Worm (Caenorhabditis elegans): ENCODE results near the gene oac-10.

The oac-10 gene

ce11 chrII:3869601-3870000 is at the start of gene oac-10:
TSS of gene oac-10 (plus strand) at chrII:3869901.
- TF ChIP-seq ztf-1 (GFP tag; conservative IDR thresholded peaks at IDR 0.05) (no peak), ama-1 (optimal IDR thresholded peaks at IDR 0.05) (no peak), unc-55 (GFP tag; optimal IDR thresholded peaks at IDR 0.05) (no peak), alr-1 (tag; optimal IDR thresholded peaks at IDR 0.05) (no peak), sem-4 (tag; optimal IDR thresholded peaks at IDR 0.05) (no peak), nhr-25 (tag; optimal IDR thresholded peaks at IDR 0.05) (no peak), nhr-12 (tag; optimal IDR thresholded peaks at IDR 0.05) (no peak), mab-5 (tag; optimal IDR thresholded peaks at IDR 0.05) (no peak), nhr-237 (tag; optimal IDR thresholded peaks at IDR 0.05) (no peak), F13H6.1 (tag; optimal IDR thresholded peaks at IDR 0.05) (no peak), nhr-23 (tag; optimal IDR thresholded peaks at IDR 0.05) (no peak), mbf-1 (tag; optimal IDR thresholded peaks at IDR 0.05) (no peak), unc-62 (GFP tag; optimal IDR thresholded peaks at IDR 0.05) (no peak), nhr-129 (tag; optimal IDR thresholded peaks at IDR 0.05) (no peak), nhr-11 (tag; optimal IDR thresholded peaks at IDR 0.05) (no peak), lsy-2 (tag; optimal IDR thresholded peaks at IDR 0.05) (no peak), unc-39 (tag; optimal IDR thresholded peaks at IDR 0.05) (no peak), ztf-4 (tag; optimal IDR thresholded peaks at IDR 0.05) (no peak), C34F6.9 (tag; optimal IDR thresholded peaks at IDR 0.05) (no peak)

DNA sequence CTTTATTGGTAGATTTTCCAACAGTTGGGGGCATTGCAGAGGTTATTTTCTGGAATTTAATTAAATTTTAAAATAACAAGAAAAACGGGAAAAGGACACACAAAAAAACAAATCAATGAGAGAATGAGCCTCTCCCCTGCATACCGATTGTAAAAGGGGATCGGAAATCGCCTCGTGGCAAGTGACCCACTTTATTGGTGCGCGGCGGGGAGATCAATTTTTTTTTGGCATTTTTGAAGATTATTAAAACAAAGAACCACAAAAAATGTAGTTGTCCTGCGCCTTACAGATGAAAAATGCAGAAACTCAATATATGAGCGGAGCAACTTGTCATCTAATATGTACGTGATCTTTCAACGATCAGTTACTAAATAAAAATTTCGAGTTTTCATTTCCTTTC is 48.5 kb upstream of the oac-10 start, which contains the start of gene F54D10.7:
F54D10.7 (minus strand) TSS at position 49 of the 400 bp plus-strand sequence.
- no peak for TF ChIP-seq lsy-2 (tag; optimal IDR thresholded peaks at IDR 0.05)
- no peak for TF ChIP-seq R02D3.7 (tag; optimal IDR thresholded peaks at IDR 0.05)
- no peak for TF ChIP-seq ama-1 (optimal IDR thresholded peaks at IDR 0.05)
- TF ChIP-seq nhr-12 (tag; optimal IDR thresholded peaks at IDR 0.05): no peak
- no peak for TF ChIP-seq blmp-1 (tag; optimal IDR thresholded peaks at IDR 0.05; ENCODE audit: insufficient read depth)
- no peak for TF ChIP-seq sma-3 (GFP tag; optimal IDR thresholded peaks at IDR 0.05)
- no peak for TF ChIP-seq ceh-16 (tag; optimal IDR thresholded peaks at IDR 0.05)

ce11 chrII:3823855-3824254 is 45.8 kb upstream of the oac-10 start, which contains the start of gene skr-15:
TSS of gene skr-15 (plus strand) at chrII:3824155.
- TF ChIP-seq elt-1 (tag; optimal IDR thresholded peaks at IDR 0.05) (no peak), ceh-82 (tag; optimal IDR thresholded peaks at IDR 0.05) (no peak), elt-3 (tag; optimal IDR thresholded peaks at IDR 0.05) (no peak), mdl-1 (tag; optimal IDR thresholded peaks at IDR 0.05) (no peak), nhr-10 (tag; optimal IDR thresholded peaks at IDR 0.05) (no peak), ztf-4 (tag; optimal IDR thresholded peaks at IDR 0.05) (no peak), peb-1 (tag; optimal IDR thresholded peaks at IDR 0.05) (no peak), lin-39 (tag; optimal IDR thresholded peaks at IDR 0.05) (no peak), ama-1 (optimal IDR thresholded peaks at IDR 0.05) (no peak), Y55F3AM.14 (GFP tag; optimal IDR thresholded peaks at IDR 0.05) (no peak), unc-62 (GFP tag; optimal IDR thresholded peaks at IDR 0.05) (no peak), snpc-4 (tag; optimal IDR thresholded peaks at IDR 0.05) (no peak), alr-1 (tag; optimal IDR thresholded peaks at IDR 0.05) (no peak), nhr-237 (tag; optimal IDR thresholded peaks at IDR 0.05) (no peak), aly-2 (tag; optimal IDR thresholded peaks at IDR 0.05) (no peak)

- TF ChIP-seq lsy-2 (tag; optimal IDR thresholded peaks at IDR 0.05) (no peak), fos-1 (tag; optimal IDR thresholded peaks at IDR 0.05) (no peak), peb-1 (tag; optimal IDR thresholded peaks at IDR 0.05) (no peak), nhr-129 (tag; optimal IDR thresholded peaks at IDR 0.05) (no peak), nhr-77 (tag; optimal IDR thresholded peaks at IDR 0.05) (no peak), unc-62 (GFP tag; optimal IDR thresholded peaks at IDR 0.05) (no peak), aly-2 (tag; optimal IDR thresholded peaks at IDR 0.05) (no peak)
Observed at ce11 chrII:3827801-3828200, 41.9 kb upstream of the oac-10 start, which contains the start of gene F54D10.8. TSS of gene F54D10.8 (minus strand) at chrII:3827901.

- TF ChIP-seq nhr-129 (tag; optimal IDR thresholded peaks at IDR 0.05) (no peak), unc-55 (GFP tag; optimal IDR thresholded peaks at IDR 0.05) (no peak), dmd-4 (tag; optimal IDR thresholded peaks at IDR 0.05) (no peak), unc-62 (GFP tag; optimal IDR thresholded peaks at IDR 0.05) (no peak), fos-1 (tag; optimal IDR thresholded peaks at IDR 0.05) (no peak), ztf-4 (tag; optimal IDR thresholded peaks at IDR 0.05) (no peak), nhr-237 (tag; optimal IDR thresholded peaks at IDR 0.05) (no peak), aly-2 (tag; optimal IDR thresholded peaks at IDR 0.05) (no peak)
Observed at ce11 chrII:3829623-3830022, 40.1 kb upstream of the oac-10 start.

Data from whole organism, L2 larva.